Worm (Caenorhabditis elegans): ENCODE data around the gene srj-44.

ce11 chrV:2869503-2869902 is 23.8 kb upstream of the srj-44 start, which contains the start of gene srh-241:
- TF ChIP-seq egl-13 (tag; optimal IDR thresholded peaks at IDR 0.05) (no peak), blmp-1 (tag; optimal IDR thresholded peaks at IDR 0.05) (no peak), mab-9 (GFP tag; IDR thresholded peaks at IDR 0.05) (no peak), mdl-1 (tag; optimal IDR thresholded peaks at IDR 0.05) (no peak), mep-1 (tag; optimal IDR thresholded peaks at IDR 0.05) (no peak), ces-1 (GFP tag; optimal IDR thresholded peaks at IDR 0.05) (no peak)

Measured in whole organism, L1 larva.